Fruit fly (Drosophila melanogaster) whole organism, embryonic: ENCODE results near the gene Tsf1.
A peak's percentile ranks its signal among the peaks of the same experiment; 100 is the strongest.

Experiments used
- B-H2 ChIP-seq: fragments of 200-800 bp; sonication (Bioruptor generic); optimal IDR thresholded peaks from 2 replicates; lab custom pipeline; 2018; ENCODE audit warnings: missing biosample characterization, mild to moderate bottlenecking, missing genetic modification characterization
- BtbVII ChIP-seq: fragments of 200-800 bp; sonication (Bioruptor generic); optimal IDR thresholded peaks from 3 replicates; lab custom pipeline; 2017; ENCODE audit warnings: missing biosample characterization, mild to moderate bottlenecking, missing genetic modification characterization
- Bteb2 ChIP-seq: fragments of 200-800 bp; sonication (Bioruptor generic); optimal IDR thresholded peaks from 2 replicates; lab custom pipeline; 2016; ENCODE audit warnings: missing biosample characterization, missing genetic modification characterization
- C15 ChIP-seq: fragments of 200-800 bp; sonication (Bioruptor generic); IDR thresholded peaks from 3 replicates; pipeline ENCODE4 v1.3.6; 2022; ENCODE audit warnings: missing biosample characterization, missing genetic modification characterization
- CG10274 ChIP-seq: fragments of 200-800 bp; sonication (Bioruptor generic); optimal IDR thresholded peaks from 3 replicates; lab custom pipeline; 2017; ENCODE audit warnings: missing biosample characterization, mild to moderate bottlenecking, missing genetic modification characterization
- CG10979 ChIP-seq: fragments of 200-800 bp; sonication (Bioruptor generic); optimal IDR thresholded peaks from 2 replicates; lab custom pipeline; 2018; ENCODE audit warnings: missing biosample characterization, mild to moderate bottlenecking, missing genetic modification characterization, moderate library complexity
- CG12219 ChIP-seq: fragments of 200-800 bp; sonication (Bioruptor generic); optimal IDR thresholded peaks from 3 replicates; lab custom pipeline; 2018; ENCODE audit warnings: missing biosample characterization, mild to moderate bottlenecking, missing genetic modification characterization
- CG14050 ChIP-seq: fragments of 200-800 bp; sonication (Bioruptor generic); IDR thresholded peaks from 3 replicates; pipeline ENCODE4 v1.3.6; 2022; ENCODE audit warnings: missing biosample characterization, missing genetic modification characterization
- CG14667 ChIP-seq: fragments of 200-800 bp; sonication (Bioruptor generic); IDR thresholded peaks from 2 replicates; pipeline ENCODE4 v1.3.6; 2022; ENCODE audit warnings: missing biosample characterization, missing genetic modification characterization
- CG16815 ChIP-seq: fragments of 200-800 bp; sonication (Bioruptor generic); optimal IDR thresholded peaks from 3 replicates; lab custom pipeline; 2017; ENCODE audit warnings: missing biosample characterization, mild to moderate bottlenecking, missing genetic modification characterization
- CG16863 ChIP-seq: fragments of 200-800 bp; sonication (Bioruptor generic); optimal IDR thresholded peaks from 3 replicates; lab custom pipeline; 2016; ENCODE audit warnings: missing biosample characterization, missing genetic modification characterization
- CG17359 ChIP-seq: fragments of 200-800 bp; sonication (Bioruptor generic); optimal IDR thresholded peaks from 3 replicates; lab custom pipeline; 2018; ENCODE audit warnings: missing biosample characterization, mild to moderate bottlenecking, missing genetic modification characterization, moderate library complexity
- CG1832 ChIP-seq: fragments of 200-800 bp; sonication (Bioruptor generic); optimal IDR thresholded peaks from 2 replicates; lab custom pipeline; 2017; ENCODE audit warnings: missing biosample characterization, mild to moderate bottlenecking, missing genetic modification characterization, inconsistent platforms
- CG2202 ChIP-seq: fragments of 200-800 bp; sonication (Bioruptor generic); optimal IDR thresholded peaks from 2 replicates; lab custom pipeline; 2018; ENCODE audit warnings: missing biosample characterization, mild to moderate bottlenecking, missing genetic modification characterization
- CG30020 ChIP-seq: fragments of 200-800 bp; optimal IDR thresholded peaks from 2 replicates; lab custom pipeline; 2019; ENCODE audit warnings: missing biosample characterization, mild to moderate bottlenecking, missing genetic modification characterization, moderate library complexity
- CG3163 ChIP-seq: fragments of 200-800 bp; sonication (Bioruptor generic); optimal IDR thresholded peaks from 3 replicates; lab custom pipeline; 2016; ENCODE audit warnings: missing biosample characterization, missing genetic modification characterization
- CG43689 ChIP-seq: fragments of 200-800 bp; sonication (Bioruptor generic); IDR thresholded peaks from 2 replicates; pipeline ENCODE4 v1.3.6; 2022; ENCODE audit warnings: missing biosample characterization, missing genetic modification characterization
- CG4730 ChIP-seq: fragments of 200-800 bp; sonication (Bioruptor generic); IDR thresholded peaks from 2 replicates; pipeline ENCODE4 v1.3.6; 2022; ENCODE audit warnings: missing biosample characterization, missing genetic modification characterization
- CG6654 ChIP-seq: fragments of 200-800 bp; sonication (Bioruptor generic); optimal IDR thresholded peaks from 2 replicates; lab custom pipeline; 2017; ENCODE audit warnings: missing biosample characterization, mild to moderate bottlenecking, missing genetic modification characterization
- CG7556 ChIP-seq: fragments of 200-800 bp; sonication (Bioruptor generic); optimal IDR thresholded peaks from 2 replicates; lab custom pipeline; 2017; ENCODE audit warnings: missing biosample characterization, mild to moderate bottlenecking, missing genetic modification characterization
- CG8388 ChIP-seq: fragments of 200-800 bp; sonication (Bioruptor generic); optimal IDR thresholded peaks from 2 replicates; lab custom pipeline; 2019; ENCODE audit warnings: missing biosample characterization, mild to moderate bottlenecking, missing genetic modification characterization, moderate library complexity
- Deaf1 ChIP-seq: fragments of 200-800 bp; optimal IDR thresholded peaks from 3 replicates; lab custom pipeline; 2019; ENCODE audit warnings: missing biosample characterization, mild to moderate bottlenecking, missing genetic modification characterization, moderate library complexity
- Doc3 ChIP-seq: fragments of 200-800 bp; sonication (Bioruptor generic); IDR thresholded peaks from 3 replicates; pipeline ENCODE4 v1.3.6; 2022; ENCODE audit warnings: missing biosample characterization, missing genetic modification characterization; ENCODE audit not compliant: partially characterized antibody
- GATAe ChIP-seq: fragments of 200-800 bp; sonication (Bioruptor generic); conservative IDR thresholded peaks from 2 replicates; pipeline ENCODE4 v1.3.6; 2022; ENCODE audit warnings: missing biosample characterization, missing genetic modification characterization
- Gug ChIP-seq: fragments of 200-800 bp; sonication (Bioruptor generic); IDR thresholded peaks from 4 replicates; pipeline ENCODE4 v1.3.6; 2022; ENCODE audit warnings: missing biosample characterization, missing genetic modification characterization
- H2.0 ChIP-seq: fragments of 200-800 bp; sonication (Bioruptor generic); IDR thresholded peaks from 2 replicates; pipeline ENCODE4 v1.3.6; 2022; ENCODE audit warnings: missing biosample characterization, missing genetic modification characterization
- HmgD ChIP-seq: fragments of 200-800 bp; sonication (Bioruptor generic); optimal IDR thresholded peaks from 3 replicates; lab custom pipeline; 2016; ENCODE audit warnings: missing biosample characterization, missing genetic modification characterization
- HmgZ ChIP-seq: fragments of 200-800 bp; sonication (Bioruptor generic); optimal IDR thresholded peaks from 2 replicates; lab custom pipeline; 2018; ENCODE audit warnings: missing biosample characterization, mild to moderate bottlenecking, missing genetic modification characterization
- Hmx ChIP-seq: fragments of 200-800 bp; sonication (Bioruptor generic); optimal IDR thresholded peaks from 2 replicates; lab custom pipeline; 2016; ENCODE audit warnings: missing biosample characterization, missing genetic modification characterization
- Hr3 ChIP-seq: fragments of 200-800 bp; sonication (Bioruptor generic); optimal IDR thresholded peaks from 3 replicates; lab custom pipeline; 2016; ENCODE audit warnings: missing biosample characterization, missing genetic modification characterization
- Hr39 ChIP-seq: fragments of >200 bp; optimal IDR thresholded peaks from 2 replicates; lab custom pipeline; 2017
- Hsf ChIP-seq: fragments of 200-800 bp; sonication (Bioruptor generic); optimal IDR thresholded peaks from 3 replicates; lab custom pipeline; 2016; ENCODE audit warnings: missing biosample characterization, missing genetic modification characterization
- MBD-R2 ChIP-seq: fragments of 200-800 bp; sonication (Bioruptor generic); IDR thresholded peaks from 2 replicates; pipeline ENCODE4 v1.3.6; 2022; ENCODE audit warnings: missing biosample characterization, missing genetic modification characterization
- Nf-YC ChIP-seq: fragments of 200-800 bp; optimal IDR thresholded peaks from 3 replicates; lab custom pipeline; 2019; ENCODE audit warnings: missing biosample characterization, mild to moderate bottlenecking, missing genetic modification characterization, moderate library complexity
- Opbp ChIP-seq: fragments of 200-800 bp; sonication (Bioruptor generic); IDR thresholded peaks from 3 replicates; pipeline ENCODE4 v1.3.6; 2022; ENCODE audit warnings: missing biosample characterization, missing genetic modification characterization; ENCODE audit not compliant: partially characterized antibody
- Optix ChIP-seq: fragments of 200-800 bp; sonication (Bioruptor generic); IDR thresholded peaks from 3 replicates; pipeline ENCODE4 v1.3.6; 2022; ENCODE audit warnings: missing biosample characterization, missing genetic modification characterization
- PHDP ChIP-seq: fragments of 200-800 bp; sonication (Bioruptor generic); optimal IDR thresholded peaks from 3 replicates; lab custom pipeline; 2018; ENCODE audit warnings: missing biosample characterization, mild to moderate bottlenecking, missing genetic modification characterization, moderate library complexity
- ase ChIP-seq: fragments of 200-800 bp; sonication (Bioruptor generic); IDR thresholded peaks from 3 replicates; pipeline ENCODE4 v1.3.6; 2022; ENCODE audit warnings: missing biosample characterization, missing genetic modification characterization
- az2 ChIP-seq: fragments of 200-800 bp; sonication (Bioruptor generic); optimal IDR thresholded peaks from 3 replicates; lab custom pipeline; 2016; ENCODE audit warnings: missing biosample characterization, missing genetic modification characterization
- disco-r ChIP-seq: fragments of 200-800 bp; sonication (Bioruptor generic); optimal IDR thresholded peaks from 2 replicates; lab custom pipeline; 2016; ENCODE audit warnings: missing biosample characterization, missing genetic modification characterization
- dpn ChIP-seq, 2 experiments: fragments of 200-800 bp; sonication (Bioruptor generic); optimal IDR thresholded peaks; 3 replicates each; lab custom pipeline; 2016; ENCODE audit warnings: missing biosample characterization in 2 of 2, missing genetic modification characterization in 2 of 2
- exex ChIP-seq: fragments of 200-800 bp; sonication (Bioruptor generic); optimal IDR thresholded peaks from 4 replicates; lab custom pipeline; 2018; ENCODE audit warnings: missing biosample characterization, mild to moderate bottlenecking, missing genetic modification characterization, moderate library complexity
- fd102C ChIP-seq: fragments of 200-800 bp; sonication (Bioruptor generic); optimal IDR thresholded peaks from 2 replicates; lab custom pipeline; 2018; ENCODE audit warnings: missing biosample characterization, mild to moderate bottlenecking, missing genetic modification characterization, moderate library complexity
- fd64A ChIP-seq: fragments of 200-800 bp; sonication (Bioruptor generic); optimal IDR thresholded peaks from 3 replicates; lab custom pipeline; 2018; ENCODE audit warnings: missing biosample characterization, mild to moderate bottlenecking, missing genetic modification characterization
- gcm ChIP-seq: fragments of 200-800 bp; sonication (Bioruptor generic); optimal IDR thresholded peaks from 2 replicates; lab custom pipeline; 2019; ENCODE audit warnings: missing biosample characterization, mild to moderate bottlenecking, missing genetic modification characterization, moderate library complexity
- gsb ChIP-seq: fragments of 200-800 bp; sonication (Bioruptor generic); IDR thresholded peaks from 2 replicates; pipeline ENCODE4 v1.3.6; 2022; ENCODE audit warnings: missing biosample characterization, missing genetic modification characterization
- ind ChIP-seq: fragments of 200-800 bp; sonication (Bioruptor generic); optimal IDR thresholded peaks from 3 replicates; lab custom pipeline; 2016; ENCODE audit warnings: missing biosample characterization, missing genetic modification characterization
- lab ChIP-seq: fragments of 200-800 bp; sonication (Bioruptor generic); optimal IDR thresholded peaks from 3 replicates; lab custom pipeline; 2017; ENCODE audit warnings: missing biosample characterization, missing genetic modification characterization, mild to moderate bottlenecking, moderate library complexity, missing genetic modification reagents
- scrt ChIP-seq: fragments of 200-800 bp; sonication (Bioruptor generic); optimal IDR thresholded peaks from 2 replicates; lab custom pipeline; 2018; ENCODE audit warnings: missing biosample characterization, mild to moderate bottlenecking, missing genetic modification characterization, moderate library complexity
- sob ChIP-seq: fragments of 200-800 bp; sonication (Bioruptor generic); IDR thresholded peaks from 2 replicates; pipeline ENCODE4 v1.3.6; 2022; ENCODE audit warnings: missing biosample characterization, missing genetic modification characterization
- trem ChIP-seq: fragments of 200-800 bp; optimal IDR thresholded peaks from 3 replicates; lab custom pipeline; 2019; ENCODE audit warnings: missing biosample characterization, mild to moderate bottlenecking, missing genetic modification characterization, moderate library complexity
- z ChIP-seq: fragments of 200-800 bp; sonication (Bioruptor generic); IDR thresholded peaks from 3 replicates; pipeline ENCODE4 v1.3.6; 2022; ENCODE audit warnings: missing biosample characterization, missing genetic modification characterization

The Tsf1 gene

dm6 chrX:18357756-18358182 lies 29.1 kb upstream of the Tsf1 start (continued):
- no peak for TF ChIP-seq ind (GFP tag; lab: Kevin White, UChicago)
- no peak for TF ChIP-seq dpn (GFP tag; optimal IDR thresholded peaks at IDR 0.05; lab: Kevin White, UChicago)
- peak; percentile 1 for TF ChIP-seq CG2202 (tag; lab: Kevin White, UChicago)
- no peak for TF ChIP-seq CG14667 (GFP tag; lab: Robert Waterston, UW)
- TF ChIP-seq Nf-YC (tag; lab: Kevin White, UChicago) = peak; percentile 56
- TF ChIP-seq GATAe (GFP tag; lab: Robert Waterston, UW) = no peak
- TF ChIP-seq BtbVII = no peak
- no peak for TF ChIP-seq exex (tag; lab: Kevin White, UChicago)
- no peak for TF ChIP-seq Hsf (GFP tag; lab: Kevin White, UChicago)
- TF ChIP-seq gsb (GFP tag; lab: Robert Waterston, UW) = no peak
- no peak for TF ChIP-seq HmgZ
- TF ChIP-seq sob (GFP tag; lab: Robert Waterston, UW) = no peak
- TF ChIP-seq CG1832 = peak; percentile 50
- TF ChIP-seq CG10979 = no peak
- no peak for TF ChIP-seq trem (tag; lab: Kevin White, UChicago)
- no peak for TF ChIP-seq Hmx
- TF ChIP-seq HmgD (GFP tag; lab: Kevin White, UChicago) = no peak
- no peak for TF ChIP-seq CG16815 (GFP tag; lab: Kevin White, UChicago)
- TF ChIP-seq CG30020 (tag; lab: Kevin White, UChicago) = no peak
- no peak for TF ChIP-seq MBD-R2 (GFP tag; lab: Robert Waterston, UW)
- no peak for TF ChIP-seq CG14050
- no peak for TF ChIP-seq Doc3 (GFP tag; lab: Robert Waterston, UW)
- TF ChIP-seq Bteb2 (GFP tag; lab: Kevin White, UChicago) = no peak
- no peak for TF ChIP-seq CG12219
- no peak for TF ChIP-seq C15 (GFP tag; lab: Robert Waterston, UW)
- peak; percentile 48 for TF ChIP-seq scrt (GFP tag; lab: Kevin White, UChicago)
- peak; percentile 97 for TF ChIP-seq Deaf1 (tag; lab: Kevin White, UChicago)
- TF ChIP-seq Hr3 (GFP tag; lab: Kevin White, UChicago) = no peak
- no peak for TF ChIP-seq CG10274 (GFP tag; lab: Kevin White, UChicago)
- TF ChIP-seq PHDP (tag; lab: Kevin White, UChicago) = no peak
- 0 out of 3 replicates have a peak, but pooled peaks have one; percentile 30 for TF ChIP-seq Optix (GFP tag; lab: Robert Waterston, UW)
- no peak for TF ChIP-seq CG16863 (GFP tag; lab: Kevin White, UChicago)
- no peak for TF ChIP-seq H2.0
- TF ChIP-seq CG43689 (GFP tag; lab: Robert Waterston, UW) = no peak
- no peak for TF ChIP-seq fd102C (GFP tag; lab: Kevin White, UChicago)
- no peak for TF ChIP-seq CG8388
- TF ChIP-seq disco-r (GFP tag; lab: Kevin White, UChicago) = no peak
- TF ChIP-seq Hr39 = peak; percentile 98
- TF ChIP-seq CG6654 = no peak
- no peak for TF ChIP-seq Gug (GFP tag; lab: Robert Waterston, UW)
- TF ChIP-seq ase (GFP tag; lab: Robert Waterston, UW) = no peak
- no peak for TF ChIP-seq Opbp (GFP tag; lab: Robert Waterston, UW)
- TF ChIP-seq gcm (GFP tag; lab: Kevin White, UChicago) = no peak
- TF ChIP-seq lab (GFP tag; lab: Kevin White, UChicago) = peak; percentile 24
- no peak for TF ChIP-seq az2 (GFP tag; lab: Kevin White, UChicago)
- TF ChIP-seq B-H2 = no peak
- TF ChIP-seq CG7556 = no peak
- no peak for TF ChIP-seq CG17359 (tag; lab: Kevin White, UChicago)
- peak; percentile 88 for TF ChIP-seq z (GFP tag; lab: Robert Waterston, UW)
- no peak for TF ChIP-seq CG4730
- TF ChIP-seq fd64A (GFP tag; lab: Kevin White, UChicago) = no peak
- TF ChIP-seq CG3163 (GFP tag; lab: Kevin White, UChicago) = no peak
